Fruit fly (Drosophila melanogaster) whole organism, embryonic: ENCODE measurements around the gene CG14830.

Source experiments
- ATbp ChIP-seq: fragments of 200-800 bp; sonication (Bioruptor generic); optimal IDR thresholded peaks from 2 replicates; lab custom pipeline; 2017; ENCODE audit warnings: missing biosample characterization, mild to moderate bottlenecking, missing genetic modification characterization, missing genetic modification reagents
- Atf-2 ChIP-seq: fragments of 200-800 bp; sonication (Bioruptor generic); optimal IDR thresholded peaks from 2 replicates; lab custom pipeline; 2016; ENCODE audit warnings: missing biosample characterization, missing genetic modification characterization
- CG10267 ChIP-seq: fragments of 200-800 bp; sonication (Bioruptor generic); optimal IDR thresholded peaks from 2 replicates; lab custom pipeline; 2018; ENCODE audit warnings: missing biosample characterization, mild to moderate bottlenecking, missing genetic modification characterization, moderate library complexity
- CG10321 ChIP-seq: fragments of 200-800 bp; sonication (Bioruptor generic); IDR thresholded peaks from 2 replicates; pipeline ENCODE4 v1.3.6; 2022; ENCODE audit warnings: missing biosample characterization, missing genetic modification characterization
- CG12155 ChIP-seq: fragments of 200-800 bp; sonication (Bioruptor generic); optimal IDR thresholded peaks from 3 replicates; lab custom pipeline; 2016; ENCODE audit warnings: missing biosample characterization, missing genetic modification characterization
- CG12659 ChIP-seq: fragments of 200-800 bp; sonication (Bioruptor generic); optimal IDR thresholded peaks from 3 replicates; lab custom pipeline; 2017; ENCODE audit warnings: mild to moderate bottlenecking, missing biosample characterization, missing genetic modification reagents, missing genetic modification characterization
- CG15011 ChIP-seq: fragments of 200-800 bp; sonication (Bioruptor generic); optimal IDR thresholded peaks from 3 replicates; lab custom pipeline; 2018; ENCODE audit warnings: missing biosample characterization, mild to moderate bottlenecking, missing genetic modification characterization
- CG15479 ChIP-seq: fragments of 200-800 bp; sonication (Bioruptor generic); optimal IDR thresholded peaks from 3 replicates; lab custom pipeline; 2019; ENCODE audit warnings: missing biosample characterization, mild to moderate bottlenecking, missing genetic modification characterization, moderate library complexity
- CG1647 ChIP-seq: fragments of 200-800 bp; sonication (Bioruptor generic); optimal IDR thresholded peaks from 3 replicates; lab custom pipeline; 2016; ENCODE audit warnings: missing biosample characterization, missing genetic modification characterization
- CG16815 ChIP-seq: fragments of 200-800 bp; sonication (Bioruptor generic); optimal IDR thresholded peaks from 3 replicates; lab custom pipeline; 2017; ENCODE audit warnings: missing biosample characterization, mild to moderate bottlenecking, missing genetic modification characterization
- CG17568 ChIP-seq: fragments of 200-800 bp; sonication (Bioruptor generic); optimal IDR thresholded peaks from 2 replicates; lab custom pipeline; 2018; ENCODE audit warnings: missing biosample characterization, mild to moderate bottlenecking, missing genetic modification characterization, moderate library complexity
- CG1832 ChIP-seq: fragments of 200-800 bp; sonication (Bioruptor generic); optimal IDR thresholded peaks from 2 replicates; lab custom pipeline; 2017; ENCODE audit warnings: missing biosample characterization, mild to moderate bottlenecking, missing genetic modification characterization, inconsistent platforms
- CG31365 ChIP-seq: fragments of 200-800 bp; sonication (Bioruptor generic); optimal IDR thresholded peaks from 2 replicates; lab custom pipeline; 2018; ENCODE audit warnings: missing biosample characterization, mild to moderate bottlenecking, missing genetic modification characterization
- CG3163 ChIP-seq: fragments of 200-800 bp; sonication (Bioruptor generic); optimal IDR thresholded peaks from 3 replicates; lab custom pipeline; 2016; ENCODE audit warnings: missing biosample characterization, missing genetic modification characterization
- CG42726 ChIP-seq: fragments of 200-800 bp; sonication (Bioruptor generic); IDR thresholded peaks from 2 replicates; pipeline ENCODE4 v1.3.6; 2022; ENCODE audit warnings: missing biosample characterization, missing genetic modification characterization; ENCODE audit not compliant: partially characterized antibody
- CG43689 ChIP-seq: fragments of 200-800 bp; sonication (Bioruptor generic); IDR thresholded peaks from 2 replicates; pipeline ENCODE4 v1.3.6; 2022; ENCODE audit warnings: missing biosample characterization, missing genetic modification characterization
- CG4617 ChIP-seq: fragments of 200-800 bp; sonication (Bioruptor generic); optimal IDR thresholded peaks from 3 replicates; lab custom pipeline; 2016; ENCODE audit warnings: missing biosample characterization, missing genetic modification characterization, borderline replicate concordance
- CG6654 ChIP-seq: fragments of 200-800 bp; sonication (Bioruptor generic); optimal IDR thresholded peaks from 2 replicates; lab custom pipeline; 2017; ENCODE audit warnings: missing biosample characterization, mild to moderate bottlenecking, missing genetic modification characterization
- CG7987 ChIP-seq: fragments of 200-800 bp; sonication (Bioruptor generic); optimal IDR thresholded peaks from 2 replicates; lab custom pipeline; 2018; ENCODE audit warnings: missing biosample characterization, mild to moderate bottlenecking, missing genetic modification characterization, moderate library complexity
- CG8089 ChIP-seq: fragments of 200-800 bp; sonication (Bioruptor generic); optimal IDR thresholded peaks from 3 replicates; lab custom pipeline; 2016; ENCODE audit warnings: missing biosample characterization, missing genetic modification characterization
- CG9727 ChIP-seq: fragments of 200-800 bp; sonication (Bioruptor generic); optimal IDR thresholded peaks from 3 replicates; lab custom pipeline; 2017; ENCODE audit warnings: missing biosample characterization, mild to moderate bottlenecking, missing genetic modification characterization
- D19B ChIP-seq: fragments of 200-800 bp; sonication (Bioruptor generic); optimal IDR thresholded peaks from 2 replicates; lab custom pipeline; 2017; ENCODE audit warnings: missing biosample characterization, mild to moderate bottlenecking, missing genetic modification characterization
- Dad ChIP-seq: fragments of 200-800 bp; sonication (Bioruptor generic); optimal IDR thresholded peaks from 3 replicates; lab custom pipeline; 2016; ENCODE audit warnings: missing biosample characterization, missing genetic modification characterization
- Dfd ChIP-seq, 2 experiments: fragments of >200 bp; optimal IDR thresholded peaks; 2 replicates each; lab custom pipeline; 2017; ENCODE audit warnings: missing biosample characterization in 2 of 2, missing genetic modification characterization in 2 of 2
- Ets65A ChIP-seq: fragments of 200-800 bp; sonication (Bioruptor generic); peaks from one replicate; lab custom pipeline; 2016; ENCODE audit warnings: missing biosample characterization, missing genetic modification characterization
- GATAe ChIP-seq: fragments of 200-800 bp; sonication (Bioruptor generic); conservative IDR thresholded peaks from 2 replicates; pipeline ENCODE4 v1.3.6; 2022; ENCODE audit warnings: missing biosample characterization, missing genetic modification characterization
- HLH4C ChIP-seq: fragments of 200-800 bp; sonication (Bioruptor generic); IDR thresholded peaks from 3 replicates; pipeline ENCODE4 v1.3.6; 2022; ENCODE audit warnings: missing biosample characterization, missing genetic modification characterization; ENCODE audit not compliant: partially characterized antibody
- HLH54F ChIP-seq: fragments of 200-800 bp; sonication (Bioruptor generic); optimal IDR thresholded peaks from 3 replicates; lab custom pipeline; 2016; ENCODE audit warnings: missing biosample characterization, missing genetic modification characterization
- Hmx ChIP-seq: fragments of 200-800 bp; sonication (Bioruptor generic); optimal IDR thresholded peaks from 2 replicates; lab custom pipeline; 2016; ENCODE audit warnings: missing biosample characterization, missing genetic modification characterization
- Lhr ChIP-seq: fragments of 200-800 bp; sonication (Bioruptor generic); optimal IDR thresholded peaks from 3 replicates; lab custom pipeline; 2017; ENCODE audit warnings: mild to moderate bottlenecking, missing biosample characterization, missing genetic modification reagents, missing genetic modification characterization
- MBD-R2 ChIP-seq: fragments of 200-800 bp; sonication (Bioruptor generic); IDR thresholded peaks from 2 replicates; pipeline ENCODE4 v1.3.6; 2022; ENCODE audit warnings: missing biosample characterization, missing genetic modification characterization
- Meics ChIP-seq: fragments of 200-800 bp; sonication (Bioruptor generic); optimal IDR thresholded peaks from 2 replicates; lab custom pipeline; 2017; ENCODE audit warnings: missing biosample characterization, mild to moderate bottlenecking, missing genetic modification characterization
- Myb ChIP-seq: fragments of 200-800 bp; sonication (Bioruptor generic); optimal IDR thresholded peaks from 2 replicates; lab custom pipeline; 2016; ENCODE audit warnings: missing biosample characterization, missing genetic modification characterization
- NK7.1 ChIP-seq: fragments of 200-800 bp; sonication (Bioruptor generic); optimal IDR thresholded peaks from 3 replicates; lab custom pipeline; 2016; ENCODE audit warnings: missing biosample characterization, missing genetic modification characterization
- NfI ChIP-seq: fragments of 200-800 bp; sonication (Bioruptor generic); optimal IDR thresholded peaks from 3 replicates; lab custom pipeline; 2018; ENCODE audit warnings: missing biosample characterization, mild to moderate bottlenecking, missing genetic modification characterization, moderate library complexity
- Oli ChIP-seq: fragments of 200-800 bp; sonication (Bioruptor generic); optimal IDR thresholded peaks from 2 replicates; lab custom pipeline; 2018; ENCODE audit warnings: missing biosample characterization, mild to moderate bottlenecking, missing genetic modification characterization, moderate library complexity
- Sin3A ChIP-seq: fragments of >200 bp; optimal IDR thresholded peaks from 2 replicates; lab custom pipeline; 2018
- Trl ChIP-seq, 3 experiments: fragments of >200 bp in 2 of 3; fragments of 200-800 bp in 1 of 3; sonication (Bioruptor generic) in 1 of 3; optimal IDR thresholded peaks; 2 replicates in 1 of 3; 3 replicates in 2 of 3; lab custom pipeline; 2016 to 2017; ENCODE audit warnings: missing biosample characterization in 1 of 3, missing genetic modification characterization in 1 of 3
- YL-1 ChIP-seq: fragments of 200-800 bp; sonication (Bioruptor generic); optimal IDR thresholded peaks from 3 replicates; lab custom pipeline; 2017; ENCODE audit warnings: missing biosample characterization, mild to moderate bottlenecking, missing genetic modification characterization
- bowl ChIP-seq: fragments of 200-800 bp; sonication (Bioruptor generic); IDR thresholded peaks from 2 replicates; pipeline ENCODE4 v1.3.6; 2022; ENCODE audit warnings: missing biosample characterization, missing genetic modification characterization
- br ChIP-seq: fragments of >200 bp; optimal IDR thresholded peaks from 2 replicates; lab custom pipeline; 2017
- emc ChIP-seq: fragments of 200-800 bp; sonication (Bioruptor generic); optimal IDR thresholded peaks from 2 replicates; lab custom pipeline; 2016; ENCODE audit warnings: missing biosample characterization, missing genetic modification characterization
- jumu ChIP-seq: fragments of 200-800 bp; sonication (Bioruptor generic); optimal IDR thresholded peaks from 3 replicates; lab custom pipeline; 2016; ENCODE audit warnings: missing biosample characterization, missing genetic modification characterization
- lbe ChIP-seq: fragments of 200-800 bp; sonication (Bioruptor generic); optimal IDR thresholded peaks from 2 replicates; lab custom pipeline; 2016; ENCODE audit warnings: missing biosample characterization, mild to moderate bottlenecking, missing genetic modification characterization
- mam ChIP-seq: fragments of 200-800 bp; sonication (Bioruptor generic); optimal IDR thresholded peaks from 3 replicates; lab custom pipeline; 2016; ENCODE audit warnings: missing biosample characterization, missing genetic modification characterization
- psq ChIP-seq: fragments of 200-800 bp; sonication (Bioruptor generic); optimal IDR thresholded peaks from 2 replicates; lab custom pipeline; 2017; ENCODE audit warnings: missing biosample characterization, missing genetic modification characterization
- pum ChIP-seq: fragments of 200-800 bp; sonication (Bioruptor generic); optimal IDR thresholded peaks from 2 replicates; lab custom pipeline; 2016; ENCODE audit warnings: missing biosample characterization, missing genetic modification characterization
- pzg ChIP-seq: fragments of 200-800 bp; sonication (Bioruptor generic); optimal IDR thresholded peaks from 3 replicates; lab custom pipeline; 2018; ENCODE audit warnings: missing biosample characterization, mild to moderate bottlenecking, missing genetic modification characterization, moderate library complexity
- ro ChIP-seq: fragments of 200-800 bp; sonication (Bioruptor generic); IDR thresholded peaks from 2 replicates; pipeline ENCODE4 v1.3.6; 2022; ENCODE audit warnings: missing biosample characterization, missing genetic modification characterization
- sd ChIP-seq: fragments of 200-800 bp; sonication (Bioruptor generic); optimal IDR thresholded peaks from 3 replicates; lab custom pipeline; 2018; ENCODE audit warnings: missing biosample characterization, mild to moderate bottlenecking, missing genetic modification characterization, moderate library complexity
- zfh2 ChIP-seq: fragments of 200-800 bp; sonication (Bioruptor generic); optimal IDR thresholded peaks from 2 replicates; lab custom pipeline; 2016; ENCODE audit warnings: missing biosample characterization, missing genetic modification characterization

CG14830 gene

DNA sequence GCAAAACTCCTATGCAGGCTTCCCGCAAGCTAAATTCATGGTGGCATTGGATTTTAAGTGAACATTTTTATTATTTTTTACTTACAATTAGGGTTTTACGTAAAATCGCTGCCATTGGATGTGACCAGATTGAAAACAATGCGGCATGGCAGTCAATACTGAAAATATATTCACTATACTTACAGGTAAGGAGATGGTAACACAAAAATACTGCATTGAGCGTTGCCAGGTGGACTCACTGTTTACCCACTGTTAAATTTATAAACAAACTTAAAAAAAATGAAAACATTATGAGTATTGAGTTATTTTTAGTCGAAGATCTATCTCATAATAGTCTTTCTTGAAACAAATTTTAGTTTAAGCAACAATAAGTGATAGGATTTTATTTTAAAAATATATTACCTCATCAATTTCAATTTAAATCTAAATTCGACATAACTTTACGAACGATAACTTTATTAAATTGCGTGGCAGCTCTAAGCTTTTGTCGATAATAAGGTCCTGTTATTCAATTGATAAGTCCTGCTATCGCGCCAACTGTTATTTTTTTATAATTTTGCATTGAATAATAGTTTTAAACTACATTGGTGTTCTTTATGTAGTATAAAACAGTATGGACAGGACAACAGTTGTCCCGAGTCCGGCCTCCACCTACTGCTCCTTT is 19.8 kb downstream of the CG14830 start, which contains the start of the genes mRpL50 and mei-P22 (continued):
- TF ChIP-seq Dfd (GFP tag; optimal IDR thresholded peaks at IDR 0.05; lab: Kevin White, UChicago) (no peak), br (no peak), CG4617 (GFP tag; lab: Kevin White, UChicago) (peak; percentile 74), NfI (GFP tag; lab: Kevin White, UChicago) (peak; percentile 28), CG10267 (peak; percentile 46), mam (GFP tag; lab: Kevin White, UChicago) (peak; percentile 40), CG15011 (GFP tag; lab: Kevin White, UChicago) (no peak), psq (no peak), CG16815 (GFP tag; lab: Kevin White, UChicago) (no peak), CG31365 (tag; lab: Kevin White, UChicago) (no peak), Trl (optimal IDR thresholded peaks at IDR 0.05; lab: Kevin White, UChicago) (no peak), Trl (GFP tag; optimal IDR thresholded peaks at IDR 0.05; lab: Kevin White, UChicago) (no peak), HLH4C (no peak), sd (tag; lab: Kevin White, UChicago) (no peak), CG17568 (GFP tag; lab: Kevin White, UChicago) (no peak), D19B (GFP tag; lab: Kevin White, UChicago) (no peak), Dad (no peak), CG12659 (GFP tag; lab: Kevin White, UChicago) (peak; percentile 59), HLH54F (GFP tag; lab: Kevin White, UChicago) (no peak), CG7987 (GFP tag; lab: Kevin White, UChicago) (no peak), CG1647 (GFP tag; lab: Kevin White, UChicago) (peak; percentile 8), CG15479 (no peak), ro (GFP tag; lab: Robert Waterston, UW) (no peak), CG42726 (peak; percentile 45; the same call in 1 of the 2 replicates), CG9727 (no peak), Meics (GFP tag; lab: Kevin White, UChicago) (no peak), YL-1 (GFP tag; lab: Kevin White, UChicago) (peak; percentile 44), pzg (GFP tag; lab: Kevin White, UChicago) (peak; percentile 87), Ets65A (peak; percentile 92), Atf-2 (GFP tag; lab: Kevin White, UChicago) (no peak), GATAe (GFP tag; lab: Robert Waterston, UW) (no peak), CG10321 (no peak), pum (GFP tag; lab: Kevin White, UChicago) (peak; percentile 52), CG43689 (GFP tag; lab: Robert Waterston, UW) (no peak), CG8089 (GFP tag; lab: Kevin White, UChicago) (no peak), jumu (GFP tag; lab: Kevin White, UChicago) (no peak), CG3163 (GFP tag; lab: Kevin White, UChicago) (no peak), Hmx (GFP tag; lab: Kevin White, UChicago) (no peak), zfh2 (GFP tag; lab: Kevin White, UChicago) (peak; percentile 19), lbe (GFP tag; lab: Kevin White, UChicago) (peak; percentile 20), CG1832 (GFP tag; lab: Kevin White, UChicago) (no peak), Lhr (peak; percentile 54), CG12155 (GFP tag; lab: Kevin White, UChicago) (peak; percentile 9), Oli (no peak), bowl (GFP tag; lab: Robert Waterston, UW) (no peak), Sin3A (lab: Kevin White, UChicago) (no peak), MBD-R2 (peak; percentile 87), NK7.1 (GFP tag; lab: Kevin White, UChicago) (no peak), ATbp (GFP tag; lab: Kevin White, UChicago) (no peak), Myb (GFP tag; lab: Kevin White, UChicago) (peak; percentile 70), emc (GFP tag; lab: Kevin White, UChicago) (no peak), CG6654 (no peak)
